Worm (Caenorhabditis elegans): ENCODE data around the gene F18C5.9.

DNA sequence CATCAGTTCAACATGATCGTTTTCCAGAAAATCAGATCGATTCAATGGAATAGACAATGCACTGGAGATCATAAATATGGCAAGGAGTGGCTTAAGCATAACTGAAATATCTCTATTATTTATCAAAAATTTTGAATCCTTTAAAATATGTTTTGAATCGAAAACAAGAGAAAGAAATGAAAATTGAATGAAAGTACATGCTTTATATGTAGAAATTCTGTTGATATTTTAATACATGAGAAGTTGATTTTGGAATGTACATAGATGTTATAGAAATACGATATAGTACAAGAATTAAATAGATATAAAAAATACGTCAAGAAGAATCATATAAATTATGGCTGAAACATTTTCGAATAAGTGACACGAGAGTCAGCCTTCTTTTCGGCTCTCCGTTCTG is 25.3 kb downstream of the F18C5.9 start, which contains the start of gene C56C10.9:
- TF ChIP-seq skn-1 (tag; optimal IDR thresholded peaks at IDR 0.05) = no peak
- no peak for TF ChIP-seq nhr-28 (tag; optimal IDR thresholded peaks at IDR 0.05)
- TF ChIP-seq elt-2 (tag; optimal IDR thresholded peaks at IDR 0.05) = no peak
- TF ChIP-seq mdl-1 (tag; optimal IDR thresholded peaks at IDR 0.05) = no peak

Data from whole organism, L1 larva.